Worm (Caenorhabditis elegans) whole organism, young adult: ENCODE results near the gene mtp-18.

Experiments
- F33H1.4 ChIP-seq: fragments of 200-800 bp; sonication (Bioruptor generic); IDR thresholded peaks from 2 replicates; pipeline ENCODE4 v1.3.6; 2022; ENCODE audit warnings: missing genetic modification reagents, missing genetic modification characterization, missing compliant biosample characterization
- Y53F4B.3 ChIP-seq: fragments of 200-800 bp; sonication (Bioruptor generic); IDR thresholded peaks from 2 replicates; pipeline ENCODE4 v1.3.6; 2022; ENCODE audit warnings: missing genetic modification reagents, missing genetic modification characterization, missing compliant biosample characterization
- Y56A3A.18 ChIP-seq: fragments of 200-800 bp; sonication (Bioruptor generic); IDR thresholded peaks from 2 replicates; pipeline ENCODE4 v1.3.6; 2022; ENCODE audit warnings: missing genetic modification reagents, missing genetic modification characterization, missing compliant biosample characterization
- bed-2 ChIP-seq: fragments of 200-800 bp; sonication (Bioruptor generic); IDR thresholded peaks from 2 replicates; pipeline ENCODE4 v1.3.6; 2022; ENCODE audit warnings: missing genetic modification reagents, missing genetic modification characterization, missing compliant biosample characterization
- cebp-2 ChIP-seq: fragments of 200-800 bp; sonication (Bioruptor generic); IDR thresholded peaks from 2 replicates; pipeline ENCODE4 v1.3.6; 2022; ENCODE audit warnings: missing genetic modification characterization, missing compliant biosample characterization
- dox-1 ChIP-seq: fragments of 200-800 bp; sonication (Bioruptor generic); IDR thresholded peaks from 2 replicates; pipeline ENCODE4 v1.3.6; 2022; ENCODE audit warnings: missing genetic modification reagents, missing genetic modification characterization, missing compliant biosample characterization
- madf-10 ChIP-seq: sonication (generic microtip); optimal IDR thresholded peaks from 2 replicates; lab custom pipeline; 2016; ENCODE audit warnings: mild to moderate bottlenecking, missing genetic modification characterization, missing compliant biosample characterization
- nhr-90 ChIP-seq: sonication (generic microtip); optimal IDR thresholded peaks from 2 replicates; lab custom pipeline; 2016; ENCODE audit warnings: missing genotype, mild to moderate bottlenecking, missing genetic modification characterization, missing compliant biosample characterization
- pha-4 ChIP-seq: fragments of 150-350 bp; sonication (generic microtip); optimal IDR thresholded peaks from 2 replicates; lab custom pipeline; 2014; ENCODE audit warnings: missing biosample characterization, missing genetic modification reagents, missing genetic modification characterization
- sdz-38 ChIP-seq: sonication (generic microtip); optimal IDR thresholded peaks from 2 replicates; lab custom pipeline; 2016; ENCODE audit warnings: missing genotype, missing genetic modification characterization, missing compliant biosample characterization
- snpc-4 ChIP-seq, 5 experiments: fragments of 150-350 bp in 1 of 5; sonication (generic microtip) in 4 of 5; optimal IDR thresholded peaks; 2 replicates each; lab custom pipeline; 2014 to 2018; ENCODE audit warnings: missing genetic modification characterization in 5 of 5, missing biosample characterization in 3 of 5, antibody characterized with exemption in 2 of 5, mild to moderate bottlenecking in 2 of 5, missing compliant biosample characterization in 2 of 5, missing genotype in 2 of 5, moderate library complexity in 2 of 5, missing genetic modification reagents in 1 of 5
- unc-130 ChIP-seq: sonication (generic microtip); optimal IDR thresholded peaks from 2 replicates; lab custom pipeline; 2016; ENCODE audit warnings: missing genetic modification reagents, missing genetic modification characterization, missing compliant biosample characterization
- xnd-1 ChIP-seq: sonication (generic microtip); optimal IDR thresholded peaks from 2 replicates; lab custom pipeline; 2016; ENCODE audit warnings: missing genotype, missing genetic modification reagents, missing genetic modification characterization, missing compliant biosample characterization

- no peak for TF ChIP-seq F33H1.4
- no peak for TF ChIP-seq unc-130 (GFP tag; lab: Kevin White, UChicago)
- no peak for TF ChIP-seq nhr-90 (tag; lab: Kevin White, UChicago)
- no peak for TF ChIP-seq snpc-4 (GFP tag; optimal IDR thresholded peaks at IDR 0.05; lab: Kevin White, UChicago)
- no peak for TF ChIP-seq snpc-4 (tag; optimal IDR thresholded peaks at IDR 0.05; lab: Kevin White, UChicago)
- TF ChIP-seq Y56A3A.18: no peak
- no peak for TF ChIP-seq xnd-1
- no peak for TF ChIP-seq pha-4 (tag; lab: Kevin White, UChicago)
- TF ChIP-seq bed-2 (GFP tag; lab: Robert Waterston, UW): no peak
- no peak for TF ChIP-seq dox-1 (GFP tag; lab: Robert Waterston, UW)
- no peak for TF ChIP-seq cebp-2 (GFP tag; lab: Robert Waterston, UW)
- no peak for TF ChIP-seq madf-10 (tag; lab: Kevin White, UChicago)
- TF ChIP-seq Y53F4B.3 (GFP tag; lab: Robert Waterston, UW): no peak
- no peak for TF ChIP-seq sdz-38 (tag; lab: Kevin White, UChicago)
Measured at ce11 chrX:6162037-6162436, 44.2 kb downstream of the mtp-18 start.
